Worm (Caenorhabditis elegans): ENCODE results near the gene tbx-7.

DNA sequence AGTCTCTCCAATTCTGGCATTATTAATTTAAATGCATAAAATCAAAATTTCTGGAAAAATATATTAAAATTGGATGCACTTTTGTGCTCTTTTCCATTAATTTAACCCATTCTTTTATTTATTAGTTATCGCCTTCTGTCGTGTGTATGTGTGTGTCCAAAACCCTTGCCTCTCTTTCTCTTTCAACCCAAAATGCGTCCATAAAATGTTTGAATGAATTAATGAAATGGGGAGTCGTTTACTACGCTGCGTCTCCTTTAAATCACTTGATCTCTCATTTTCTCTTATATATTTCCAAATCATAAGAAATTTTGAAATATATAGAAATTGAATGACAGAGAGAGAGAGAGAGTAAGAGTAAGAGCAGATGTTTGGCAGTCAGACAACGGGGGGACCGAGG is 49.6 kb upstream of the tbx-7 start:
- TF ChIP-seq aly-2 (tag; optimal IDR thresholded peaks at IDR 0.05) (no peak), lin-11 (tag; optimal IDR thresholded peaks at IDR 0.05) (no peak), ZK546.5 (tag; optimal IDR thresholded peaks at IDR 0.05) (no peak), nhr-23 (tag; optimal IDR thresholded peaks at IDR 0.05) (no peak), ztf-1 (GFP tag; conservative IDR thresholded peaks at IDR 0.05) (no peak), elt-1 (tag; optimal IDR thresholded peaks at IDR 0.05) (no peak)

Measured in whole organism, L2 larva.